Worm (Caenorhabditis elegans): ENCODE results near the gene apc-10.

apc-10 gene

DNA sequence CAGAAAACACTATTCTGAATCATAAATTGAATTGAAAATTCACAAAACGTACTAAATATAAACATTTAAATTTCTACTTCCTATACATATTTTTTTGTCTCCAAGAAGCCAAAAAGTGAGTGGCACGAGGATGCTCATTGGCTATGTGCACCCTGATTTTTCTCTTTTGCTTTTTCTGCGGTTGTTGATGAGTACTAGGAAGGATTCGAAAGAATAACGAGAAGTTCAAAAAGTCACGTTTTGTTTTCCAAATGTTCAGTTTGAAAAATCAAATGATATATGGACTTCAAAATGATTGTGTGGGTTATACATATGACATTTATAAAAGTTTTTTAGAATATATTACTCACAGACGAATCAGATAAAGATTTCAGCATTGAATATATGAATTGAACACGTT is 38.6 kb upstream of the apc-10 start:
- TF ChIP-seq Y22D7AL.16 (tag; optimal IDR thresholded peaks at IDR 0.05), result no peak
- TF ChIP-seq nfya-1 (tag; optimal IDR thresholded peaks at IDR 0.05), result no peak
- TF ChIP-seq ceh-22 (tag; optimal IDR thresholded peaks at IDR 0.05), result no peak
- no peak for TF ChIP-seq mec-3 (tag; optimal IDR thresholded peaks at IDR 0.05; ENCODE audit: borderline replicate concordance)
- TF ChIP-seq C38D4.7 (GFP tag; optimal IDR thresholded peaks at IDR 0.05), result no peak
- no peak for TF ChIP-seq ceh-24 (tag; optimal IDR thresholded peaks at IDR 0.05)
- no peak for TF ChIP-seq che-1 (tag; optimal IDR thresholded peaks at IDR 0.05)
- no peak for TF ChIP-seq dmd-4 (tag; optimal IDR thresholded peaks at IDR 0.05; ENCODE audit: borderline replicate concordance)

DNA sequence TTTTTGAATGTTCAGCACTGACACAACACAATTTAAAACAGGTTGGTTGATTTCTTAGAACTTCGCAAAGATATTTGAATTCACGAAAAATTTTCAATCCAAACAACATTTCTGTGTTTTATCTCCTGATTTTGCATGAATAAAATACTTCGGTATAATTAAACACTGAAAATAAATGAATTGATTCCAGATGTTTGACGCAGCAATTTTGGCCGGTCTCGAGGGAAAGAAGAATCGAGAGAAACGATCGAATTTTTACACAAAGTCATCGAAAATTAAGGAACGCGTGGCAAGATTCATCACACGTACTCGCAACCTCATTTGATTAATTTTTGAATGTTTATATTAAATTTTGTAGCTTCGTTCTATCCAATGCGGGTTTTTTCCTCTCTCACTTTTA is 38.0 kb upstream of the apc-10 start:
- TF ChIP-seq hlh-8 (tag; optimal IDR thresholded peaks at IDR 0.05) (no peak), ceh-24 (tag; optimal IDR thresholded peaks at IDR 0.05) (no peak), ceh-45 (GFP tag; IDR thresholded peaks at IDR 0.05) (no peak), fkh-10 (GFP tag; optimal IDR thresholded peaks at IDR 0.05) (no peak), sox-4 (tag; optimal IDR thresholded peaks at IDR 0.05) (no peak), nhr-11 (tag; optimal IDR thresholded peaks at IDR 0.05) (no peak), ama-1 (optimal IDR thresholded peaks at IDR 0.05) (no peak), ceh-22 (tag; optimal IDR thresholded peaks at IDR 0.05) (no peak), gmeb-2 (tag; optimal IDR thresholded peaks at IDR 0.05) (no peak), ceh-18 (tag; optimal IDR thresholded peaks at IDR 0.05) (no peak), ets-4 (tag; optimal IDR thresholded peaks at IDR 0.05) (no peak), lim-6 (tag; optimal IDR thresholded peaks at IDR 0.05) (no peak), ttx-3 (tag; optimal IDR thresholded peaks at IDR 0.05) (no peak), ceh-48 (tag; optimal IDR thresholded peaks at IDR 0.05) (no peak)

DNA sequence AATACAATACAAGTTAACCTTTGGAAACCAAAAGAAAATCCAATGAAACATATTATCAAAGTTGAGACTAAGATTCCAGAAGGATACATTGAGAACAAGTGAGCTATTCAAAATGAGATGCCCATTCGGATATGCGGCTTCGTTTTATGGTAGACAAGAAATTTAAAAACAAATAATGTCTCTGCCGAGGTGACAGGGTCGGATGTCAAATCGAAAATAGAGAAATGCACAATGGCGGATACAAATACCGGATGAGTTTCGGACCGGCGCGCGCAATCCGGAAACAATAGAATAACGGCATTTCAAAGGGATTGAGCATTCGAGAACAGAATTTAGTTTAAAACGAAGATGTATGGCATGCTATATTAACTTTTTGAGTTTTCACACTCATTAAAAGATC is 37.1 kb upstream of the apc-10 start, which contains the start of gene F22E12.3:
F22E12.3 (minus strand) TSS at position 101 of the 400 bp plus-strand sequence.
- TF ChIP-seq ceh-19 (GFP tag; optimal IDR thresholded peaks at IDR 0.05), result no peak
- TF ChIP-seq dmd-4 (tag; optimal IDR thresholded peaks at IDR 0.05; ENCODE audit: borderline replicate concordance), result no peak
- TF ChIP-seq tbx-7 (tag; optimal IDR thresholded peaks at IDR 0.05), result no peak
- TF ChIP-seq elt-4 (tag; optimal IDR thresholded peaks at IDR 0.05), result no peak
- no peak for TF ChIP-seq ttx-3 (tag; optimal IDR thresholded peaks at IDR 0.05)
- no peak for TF ChIP-seq elt-2 (tag; optimal IDR thresholded peaks at IDR 0.05)
- TF ChIP-seq odd-2 (tag; optimal IDR thresholded peaks at IDR 0.05), result no peak
- no peak for TF ChIP-seq hlh-8 (tag; optimal IDR thresholded peaks at IDR 0.05)
- no peak for TF ChIP-seq ceh-45 (GFP tag; IDR thresholded peaks at IDR 0.05)
- TF ChIP-seq che-1 (tag; optimal IDR thresholded peaks at IDR 0.05), result no peak
- no peak for TF ChIP-seq unc-3 (GFP tag; conservative IDR thresholded peaks at IDR 0.05)
- no peak for TF ChIP-seq unc-3 (tag; optimal IDR thresholded peaks at IDR 0.05)
- no peak for TF ChIP-seq madf-2 (tag; optimal IDR thresholded peaks at IDR 0.05)
- no peak for TF ChIP-seq ref-2 (tag; optimal IDR thresholded peaks at IDR 0.05)
- no peak for TF ChIP-seq nhr-11 (tag; optimal IDR thresholded peaks at IDR 0.05)
- TF ChIP-seq unc-86 (tag; optimal IDR thresholded peaks at IDR 0.05), result no peak
- no peak for TF ChIP-seq ceh-48 (tag; optimal IDR thresholded peaks at IDR 0.05)
- no peak for TF ChIP-seq rnt-1 (tag; optimal IDR thresholded peaks at IDR 0.05)
- no peak for TF ChIP-seq pros-1 (tag; optimal IDR thresholded peaks at IDR 0.05)
- TF ChIP-seq tbx-2 (tag; optimal IDR thresholded peaks at IDR 0.05), result no peak

DNA sequence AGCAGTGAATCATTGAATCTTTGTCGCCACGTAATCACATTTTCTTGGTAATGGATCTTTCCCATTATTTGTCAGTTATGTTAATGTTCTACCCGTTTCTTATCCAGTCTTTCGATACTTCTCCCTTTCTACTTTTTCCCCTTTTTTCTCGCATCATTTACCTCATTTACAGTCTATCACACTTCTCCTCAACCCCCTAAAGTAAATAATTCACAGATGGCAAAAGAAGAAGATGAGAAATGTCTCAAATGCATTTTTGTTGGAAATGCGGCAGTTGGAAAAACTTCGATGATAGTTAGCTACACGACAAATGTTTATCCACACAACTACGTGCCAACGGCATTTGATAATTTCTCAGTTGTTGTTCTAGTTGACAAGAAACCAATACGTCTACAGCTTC is 35.9 kb upstream of the apc-10 start, which contains the start of gene chw-1:
chw-1 (plus strand) TSS at position 217 of the 400 bp plus-strand sequence.
- no peak for TF ChIP-seq ceh-48 (tag; optimal IDR thresholded peaks at IDR 0.05)
- TF ChIP-seq ceh-9 (tag; optimal IDR thresholded peaks at IDR 0.05), result no peak
- TF ChIP-seq ref-2 (tag; optimal IDR thresholded peaks at IDR 0.05), result no peak
- TF ChIP-seq odd-2 (tag; optimal IDR thresholded peaks at IDR 0.05), result no peak
- TF ChIP-seq ceh-34 (tag; optimal IDR thresholded peaks at IDR 0.05), result no peak
- TF ChIP-seq eyg-1 (tag; optimal IDR thresholded peaks at IDR 0.05), result no peak
- no peak for TF ChIP-seq ztf-16 (tag; optimal IDR thresholded peaks at IDR 0.05)
- no peak for TF ChIP-seq rnt-1 (tag; optimal IDR thresholded peaks at IDR 0.05)
- no peak for TF ChIP-seq ama-1 (optimal IDR thresholded peaks at IDR 0.05)
- no peak for TF ChIP-seq C08G9.2 (tag; optimal IDR thresholded peaks at IDR 0.05)
- no peak for TF ChIP-seq ahr-1 (tag; optimal IDR thresholded peaks at IDR 0.05)
- TF ChIP-seq pag-3 (tag; optimal IDR thresholded peaks at IDR 0.05; ENCODE audit: borderline replicate concordance), result no peak
- TF ChIP-seq elt-4 (tag; optimal IDR thresholded peaks at IDR 0.05), result no peak
- no peak for TF ChIP-seq syd-9 (tag; optimal IDR thresholded peaks at IDR 0.05)
- no peak for TF ChIP-seq zip-5 (tag; optimal IDR thresholded peaks at IDR 0.05)
- TF ChIP-seq Y22D7AL.16 (tag; optimal IDR thresholded peaks at IDR 0.05), result no peak
- no peak for TF ChIP-seq F13H6.1 (tag; optimal IDR thresholded peaks at IDR 0.05)
- TF ChIP-seq ceh-31 (tag; optimal IDR thresholded peaks at IDR 0.05), result no peak
- TF ChIP-seq hlh-13 (GFP tag; optimal IDR thresholded peaks at IDR 0.05), result no peak
